Worm (Caenorhabditis elegans) whole organism, young adult: ENCODE results near the gene cnc-8.

Source experiments
- B0336.3 ChIP-seq: fragments of 200-800 bp; sonication (Bioruptor generic); IDR thresholded peaks from 2 replicates; pipeline ENCODE4 v1.3.6; 2022; ENCODE audit warnings: missing genetic modification characterization, missing compliant biosample characterization
- D2030.7 ChIP-seq: fragments of 200-800 bp; sonication (Bioruptor generic); IDR thresholded peaks from 2 replicates; pipeline ENCODE4 v1.3.6; 2022; ENCODE audit warnings: missing genetic modification reagents, missing genetic modification characterization, missing compliant biosample characterization
- F22D6.2 ChIP-seq: sonication (generic microtip); optimal IDR thresholded peaks from 2 replicates; lab custom pipeline; 2016; ENCODE audit warnings: mild to moderate bottlenecking, missing genetic modification characterization, missing compliant biosample characterization
- F23B12.7 ChIP-seq: sonication (generic microtip); optimal IDR thresholded peaks from 2 replicates; lab custom pipeline; 2017; ENCODE audit warnings: missing genetic modification characterization, mild to moderate bottlenecking, missing compliant biosample characterization, antibody characterized with exemption, moderate library complexity; ENCODE audit not compliant: insufficient read depth
- F37B4.10 ChIP-seq: fragments of 200-800 bp; sonication (Bioruptor generic); IDR thresholded peaks from 2 replicates; pipeline ENCODE4 v1.3.6; 2022; ENCODE audit warnings: missing genetic modification characterization, missing compliant biosample characterization
- F49E8.2 ChIP-seq: sonication (generic microtip); optimal IDR thresholded peaks from 3 replicates; lab custom pipeline; 2017; ENCODE audit warnings: missing genetic modification characterization, mild to moderate bottlenecking, missing compliant biosample characterization, antibody characterized with exemption, moderate library complexity; ENCODE audit not compliant: insufficient read depth
- F52B5.7 ChIP-seq: sonication (generic microtip); optimal IDR thresholded peaks from 2 replicates; lab custom pipeline; 2016; ENCODE audit warnings: mild to moderate bottlenecking, missing genetic modification characterization, missing compliant biosample characterization
- F57C9.4 ChIP-seq: sonication (generic microtip); optimal IDR thresholded peaks from 2 replicates; lab custom pipeline; 2017; ENCODE audit warnings: mild to moderate bottlenecking, missing genetic modification characterization, missing compliant biosample characterization
- K11D2.4 ChIP-seq: fragments of 200-800 bp; sonication (Bioruptor generic); IDR thresholded peaks from 2 replicates; pipeline ENCODE4 v1.3.6; 2022; ENCODE audit warnings: missing genetic modification reagents, missing genetic modification characterization, missing compliant biosample characterization
- Y67H2A.10 ChIP-seq: fragments of 200-800 bp; sonication (Bioruptor generic); conservative IDR thresholded peaks from 2 replicates; pipeline ENCODE4 v1.3.6; 2022; ENCODE audit warnings: missing genetic modification reagents, missing genetic modification characterization, missing compliant biosample characterization
- Y79H2A.3 ChIP-seq: fragments of 200-800 bp; sonication (Bioruptor generic); conservative IDR thresholded peaks from 2 replicates; pipeline ENCODE4 v1.3.6; 2022; ENCODE audit warnings: missing genetic modification reagents, missing genetic modification characterization, missing compliant biosample characterization
- Y95B8A.8 ChIP-seq: fragments of 200-800 bp; sonication (Bioruptor generic); IDR thresholded peaks from 2 replicates; pipeline ENCODE4 v1.3.6; 2022; ENCODE audit warnings: missing genetic modification reagents, missing genetic modification characterization, missing compliant biosample characterization
- ama-1 ChIP-seq, 3 experiments: fragments of 150-350 bp in 1 of 3; sonication (generic microtip) in 2 of 3; optimal IDR thresholded peaks; 2 replicates each; lab custom pipeline; 2014 to 2018; ENCODE audit warnings: missing biosample characterization in 2 of 3, missing genetic modification characterization in 2 of 3, missing genetic modification reagents in 2 of 3
- aptf-2 ChIP-seq: fragments of 200-800 bp; sonication (Bioruptor generic); conservative IDR thresholded peaks from 2 replicates; pipeline ENCODE4 v1.3.6; 2022; ENCODE audit warnings: missing genetic modification reagents, missing genetic modification characterization, missing compliant biosample characterization
- aptf-3 ChIP-seq: fragments of 200-800 bp; sonication (Bioruptor generic); IDR thresholded peaks from 2 replicates; pipeline ENCODE4 v1.3.6; 2022; ENCODE audit warnings: missing genetic modification characterization, missing compliant biosample characterization
- atf-7 ChIP-seq: sonication (generic microtip); optimal IDR thresholded peaks from 2 replicates; lab custom pipeline; 2017; ENCODE audit warnings: mild to moderate bottlenecking, missing genetic modification characterization, missing compliant biosample characterization
- cebp-1 ChIP-seq, 2 experiments: fragments of 200-800 bp in 1 of 2; sonication (Bioruptor generic) in 1 of 2; sonication (generic microtip) in 1 of 2; IDR thresholded peaks in 1 of 2; optimal IDR thresholded peaks in 1 of 2; 2 replicates each; pipeline versions ENCODE4 v1.3.6 to Lab custom; 2017 to 2022; ENCODE audit warnings: missing compliant biosample characterization in 2 of 2, missing genetic modification characterization in 2 of 2, mild to moderate bottlenecking in 1 of 2, missing genetic modification reagents in 1 of 2, moderate library complexity in 1 of 2
- ceh-40 ChIP-seq: fragments of 200-800 bp; sonication (Bioruptor generic); IDR thresholded peaks from 2 replicates; pipeline ENCODE4 v1.3.6; 2022; ENCODE audit warnings: missing genetic modification characterization, missing compliant biosample characterization
- dpl-1 ChIP-seq: fragments of 150-350 bp; optimal IDR thresholded peaks from 2 replicates; lab custom pipeline; 2014; ENCODE audit warnings: missing biosample characterization, missing genetic modification reagents, missing genetic modification characterization
- efl-1 ChIP-seq: fragments of 150-350 bp; optimal IDR thresholded peaks from 2 replicates; lab custom pipeline; 2014; ENCODE audit warnings: missing biosample characterization, missing genetic modification reagents, missing genetic modification characterization
- hmg-20 ChIP-seq: fragments of 200-800 bp; sonication (Bioruptor generic); IDR thresholded peaks from 2 replicates; pipeline ENCODE4 v1.3.6; 2022; ENCODE audit warnings: missing genetic modification reagents, missing genetic modification characterization, missing compliant biosample characterization
- hsf-1 ChIP-seq: fragments of 200-800 bp; sonication (Bioruptor generic); IDR thresholded peaks from 2 replicates; pipeline ENCODE4 v1.3.6; 2022; ENCODE audit warnings: missing genetic modification reagents, missing genetic modification characterization, missing compliant biosample characterization
- let-607 ChIP-seq, 2 experiments: fragments of 200-800 bp in 1 of 2; sonication (Bioruptor generic) in 1 of 2; sonication (generic microtip) in 1 of 2; optimal IDR thresholded peaks; 2 replicates each; lab custom pipeline; 2016 to 2018; ENCODE audit warnings: mild to moderate bottlenecking in 2 of 2, missing compliant biosample characterization in 2 of 2, missing genetic modification characterization in 2 of 2, moderate library complexity in 2 of 2, missing genotype in 1 of 2
- lin-40 ChIP-seq: sonication (generic microtip); optimal IDR thresholded peaks from 2 replicates; lab custom pipeline; 2016; ENCODE audit warnings: missing genetic modification characterization, mild to moderate bottlenecking, missing compliant biosample characterization, missing genotype, missing genetic modification reagents
- lsy-27 ChIP-seq: sonication (generic microtip); optimal IDR thresholded peaks from 2 replicates; lab custom pipeline; 2017; ENCODE audit warnings: missing genetic modification characterization, mild to moderate bottlenecking, missing compliant biosample characterization, antibody characterized with exemption, missing genotype, borderline replicate concordance; ENCODE audit not compliant: insufficient read depth
- madf-3 ChIP-seq: fragments of 200-800 bp; sonication (Bioruptor generic); IDR thresholded peaks from 2 replicates; pipeline ENCODE4 v1.3.6; 2022; ENCODE audit warnings: missing genetic modification reagents, missing genetic modification characterization, missing compliant biosample characterization
- madf-6 ChIP-seq: fragments of 200-800 bp; sonication (Bioruptor generic); IDR thresholded peaks from 2 replicates; pipeline ENCODE4 v1.3.6; 2022; ENCODE audit warnings: missing genetic modification reagents, missing genetic modification characterization, missing compliant biosample characterization
- mcd-1 ChIP-seq: fragments of 200-800 bp; sonication (Bioruptor generic); IDR thresholded peaks from 2 replicates; pipeline ENCODE4 v1.3.6; 2022; ENCODE audit warnings: missing genetic modification reagents, missing genetic modification characterization, missing compliant biosample characterization
- mes-4 ChIP-seq: sonication (generic microtip); optimal IDR thresholded peaks from 2 replicates; lab custom pipeline; 2016; ENCODE audit warnings: missing genotype, missing genetic modification characterization, missing compliant biosample characterization
- nfya-2 ChIP-seq: fragments of 200-800 bp; sonication (Bioruptor generic); IDR thresholded peaks from 2 replicates; pipeline ENCODE4 v1.3.6; 2022; ENCODE audit warnings: missing genetic modification reagents, missing genetic modification characterization, missing compliant biosample characterization
- nhr-27 ChIP-seq: fragments of 200-800 bp; sonication (Bioruptor generic); optimal IDR thresholded peaks from 2 replicates; lab custom pipeline; 2018; ENCODE audit warnings: mild to moderate bottlenecking, missing genetic modification characterization, moderate library complexity, missing compliant biosample characterization
- nhr-80 ChIP-seq: sonication (generic microtip); optimal IDR thresholded peaks from 2 replicates; lab custom pipeline; 2016; ENCODE audit warnings: missing genetic modification characterization, missing compliant biosample characterization
- nhr-90 ChIP-seq: sonication (generic microtip); optimal IDR thresholded peaks from 2 replicates; lab custom pipeline; 2016; ENCODE audit warnings: missing genotype, mild to moderate bottlenecking, missing genetic modification characterization, missing compliant biosample characterization
- pbrm-1 ChIP-seq: fragments of 200-800 bp; sonication (Bioruptor generic); IDR thresholded peaks from 2 replicates; pipeline ENCODE4 v1.3.6; 2022; ENCODE audit warnings: missing genetic modification reagents, missing genetic modification characterization, missing compliant biosample characterization
- rpc-1 ChIP-seq, 2 experiments: fragments of 150-350 bp in 1 of 2; sonication (generic microtip) in 1 of 2; optimal IDR thresholded peaks; 2 replicates each; lab custom pipeline; 2014 to 2018; ENCODE audit warnings: missing biosample characterization in 1 of 2, missing genetic modification characterization in 1 of 2, missing genetic modification reagents in 1 of 2, missing genotype in 1 of 2
- snpc-1.3 ChIP-seq: sonication (generic microtip); optimal IDR thresholded peaks from 2 replicates; lab custom pipeline; 2017; ENCODE audit warnings: missing genetic modification characterization, mild to moderate bottlenecking, missing compliant biosample characterization, antibody characterized with exemption, moderate library complexity, missing genotype, missing genetic modification reagents; ENCODE audit not compliant: insufficient read depth
- somi-1 ChIP-seq: fragments of 200-800 bp; sonication (Bioruptor generic); optimal IDR thresholded peaks from 2 replicates; lab custom pipeline; 2018; ENCODE audit warnings: mild to moderate bottlenecking, missing genetic modification characterization, missing compliant biosample characterization
- unc-62 ChIP-seq: fragments of 150-350 bp; optimal IDR thresholded peaks from 2 replicates; lab custom pipeline; 2014; ENCODE audit warnings: missing biosample characterization, missing genetic modification reagents, missing genetic modification characterization
- xnd-1 ChIP-seq: sonication (generic microtip); optimal IDR thresholded peaks from 2 replicates; lab custom pipeline; 2016; ENCODE audit warnings: missing genotype, missing genetic modification reagents, missing genetic modification characterization, missing compliant biosample characterization
- zfh-2 ChIP-seq: fragments of 200-800 bp; sonication (Bioruptor generic); conservative IDR thresholded peaks from 2 replicates; pipeline ENCODE4 v1.3.6; 2022; ENCODE audit warnings: missing genetic modification reagents, missing genetic modification characterization, missing compliant biosample characterization
- ztf-18 ChIP-seq: sonication (generic microtip); optimal IDR thresholded peaks from 2 replicates; lab custom pipeline; 2016; ENCODE audit warnings: missing genotype, mild to moderate bottlenecking, missing genetic modification characterization, missing compliant biosample characterization
- ztf-26 ChIP-seq: sonication (generic microtip); optimal IDR thresholded peaks from 2 replicates; lab custom pipeline; 2017; ENCODE audit warnings: missing genetic modification characterization, missing compliant biosample characterization
- ztf-6 ChIP-seq: fragments of 200-800 bp; sonication (Bioruptor generic); IDR thresholded peaks from 2 replicates; pipeline ENCODE4 v1.3.6; 2022; ENCODE audit warnings: missing genetic modification reagents, missing genetic modification characterization, missing compliant biosample characterization

Gene cnc-8

ce11 chrX:10327323-10328022 is 21.1 kb downstream of the cnc-8 start, which contains the start of gene acl-5:
acl-5 (minus strand) TSS chrX:10327456.
- TF ChIP-seq nhr-90 (tag; lab: Kevin White, UChicago) (no peak), nhr-80 (peak; percentile 50), rpc-1 (optimal IDR thresholded peaks at IDR 0.05; lab: Kevin White, UChicago) (no peak), rpc-1 (tag; optimal IDR thresholded peaks at IDR 0.05; lab: Kevin White, UChicago) (no peak), F23B12.7 (tag; lab: Kevin White, UChicago) (peak; percentile 1)

DNA sequence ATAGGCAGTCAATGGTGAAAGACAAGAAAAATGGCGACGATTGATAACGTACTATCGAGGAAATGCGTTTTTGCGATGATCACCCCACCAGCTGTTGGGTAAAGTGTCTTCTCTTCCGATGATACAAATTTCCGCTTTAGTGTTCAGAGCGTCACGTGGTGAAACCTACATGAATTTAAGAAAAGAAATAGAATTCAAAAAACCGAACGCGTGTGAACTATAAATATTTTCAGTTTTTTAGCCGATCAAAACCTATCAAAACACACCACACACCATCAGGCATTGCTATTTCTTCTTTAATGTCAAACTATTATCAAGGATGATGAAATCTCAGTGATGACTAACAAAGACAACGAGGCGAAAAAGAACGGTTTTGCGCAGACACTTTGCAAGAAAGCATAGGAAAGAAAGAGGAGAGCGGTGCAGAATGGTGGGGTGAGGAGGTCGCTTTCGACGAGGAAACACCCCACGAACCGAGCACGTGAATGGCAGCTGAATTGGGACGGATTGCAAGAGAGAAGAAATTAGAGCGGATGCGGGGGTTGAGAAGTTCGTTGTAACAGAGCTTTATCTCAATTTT is 25.7 kb downstream of the cnc-8 start:
- no peak for TF ChIP-seq madf-6
- 0 out of 2 replicates have a peak, but pooled peaks have one; percentile 7 for TF ChIP-seq mcd-1 (GFP tag; lab: Robert Waterston, UW)
- TF ChIP-seq unc-62 (GFP tag; lab: Kevin White, UChicago) = peak; percentile 47
- TF ChIP-seq dpl-1 (GFP tag; lab: Kevin White, UChicago) = no peak
- no peak for TF ChIP-seq F49E8.2 (tag; lab: Kevin White, UChicago)
- TF ChIP-seq cebp-1 (GFP tag; IDR thresholded peaks at IDR 0.05; lab: Robert Waterston, UW) = peak; percentile 75
- peak; percentile 89 for TF ChIP-seq cebp-1 (tag; optimal IDR thresholded peaks at IDR 0.05; lab: Kevin White, UChicago)
- no peak for TF ChIP-seq mes-4 (tag; lab: Kevin White, UChicago)
- no peak for TF ChIP-seq D2030.7 (GFP tag; lab: Robert Waterston, UW)
- peak; percentile 56 for TF ChIP-seq ztf-26 (tag; lab: Kevin White, UChicago)
- no peak for TF ChIP-seq ceh-40 (GFP tag; lab: Robert Waterston, UW)
- TF ChIP-seq madf-3 (GFP tag; lab: Robert Waterston, UW) = no peak
- no peak for TF ChIP-seq hmg-20 (GFP tag; lab: Robert Waterston, UW)
- TF ChIP-seq pbrm-1 (GFP tag; lab: Robert Waterston, UW) = no peak
- no peak for TF ChIP-seq lsy-27 (tag; lab: Kevin White, UChicago)
- TF ChIP-seq B0336.3 (GFP tag; lab: Robert Waterston, UW) = peak; percentile 31; the same call in 1 of the 2 replicates
- peak; percentile 48 for TF ChIP-seq atf-7 (tag; lab: Kevin White, UChicago)
- TF ChIP-seq snpc-1.3 (tag; lab: Kevin White, UChicago) = no peak
- TF ChIP-seq ztf-6 = no peak
- no peak for TF ChIP-seq Y67H2A.10 (GFP tag; lab: Robert Waterston, UW)
- no peak for TF ChIP-seq aptf-3 (GFP tag; lab: Robert Waterston, UW)
- TF ChIP-seq F22D6.2 (tag; lab: Kevin White, UChicago) = peak; percentile 4
- TF ChIP-seq zfh-2 = peak; percentile 78
- TF ChIP-seq F57C9.4 (tag; lab: Kevin White, UChicago) = no peak
- no peak for TF ChIP-seq Y79H2A.3 (GFP tag; lab: Robert Waterston, UW)
- TF ChIP-seq lin-40 (tag; lab: Kevin White, UChicago) = peak; percentile 55
- TF ChIP-seq F52B5.7 (tag; lab: Kevin White, UChicago) = no peak
- TF ChIP-seq let-607 (tag; optimal IDR thresholded peaks at IDR 0.05; lab: Kevin White, UChicago) = peak in 1 of 2 experiments; percentile 3
- no peak for TF ChIP-seq F37B4.10 (GFP tag; lab: Robert Waterston, UW)
- no peak for TF ChIP-seq Y95B8A.8 (GFP tag; lab: Robert Waterston, UW)
- TF ChIP-seq aptf-2 (GFP tag; lab: Robert Waterston, UW) = no peak
- peak; percentile 81 for TF ChIP-seq nhr-80
- TF ChIP-seq somi-1 (GFP tag; lab: Kevin White, UChicago) = no peak
- no peak for TF ChIP-seq hsf-1 (GFP tag; lab: Robert Waterston, UW)
- TF ChIP-seq nfya-2 (GFP tag; lab: Robert Waterston, UW) = no peak
- peak; percentile 38; the same call in 1 of the 2 replicates for TF ChIP-seq K11D2.4
- no peak for TF ChIP-seq xnd-1
- TF ChIP-seq nhr-27 (tag; lab: Kevin White, UChicago) = no peak
- no peak for TF ChIP-seq ztf-18 (tag; lab: Kevin White, UChicago)
- no peak for TF ChIP-seq efl-1 (GFP tag; lab: Kevin White, UChicago)
- no peak for TF ChIP-seq ama-1 (optimal IDR thresholded peaks at IDR 0.05; lab: Kevin White, UChicago)
- TF ChIP-seq ama-1 (GFP tag; optimal IDR thresholded peaks at IDR 0.05; lab: Kevin White, UChicago) = no peak
